Fruit fly (Drosophila melanogaster) whole organism, embryonic: ENCODE data around the gene GstD10.

Experiments
- Adf1 ChIP-seq: fragments of 200-800 bp; sonication (Bioruptor generic); IDR thresholded peaks from 2 replicates; pipeline ENCODE4 v1.3.6; 2022; ENCODE audit warnings: missing biosample characterization, missing genetic modification characterization
- Awh ChIP-seq: fragments of 200-800 bp; sonication (Bioruptor generic); IDR thresholded peaks from 2 replicates; pipeline ENCODE4, ENCODE4 v1.3.6; 2022; ENCODE audit warnings: missing biosample characterization, missing genetic modification characterization
- C15 ChIP-seq: fragments of 200-800 bp; sonication (Bioruptor generic); IDR thresholded peaks from 3 replicates; pipeline ENCODE4 v1.3.6; 2022; ENCODE audit warnings: missing biosample characterization, missing genetic modification characterization
- CG10321 ChIP-seq: fragments of 200-800 bp; sonication (Bioruptor generic); IDR thresholded peaks from 2 replicates; pipeline ENCODE4 v1.3.6; 2022; ENCODE audit warnings: missing biosample characterization, missing genetic modification characterization
- CG11093 ChIP-seq: fragments of 200-800 bp; sonication (Bioruptor generic); IDR thresholded peaks from 3 replicates; pipeline ENCODE4 v1.3.6; 2022; ENCODE audit warnings: missing biosample characterization, missing genetic modification characterization
- CG12071 ChIP-seq: fragments of 200-800 bp; sonication (Bioruptor generic); optimal IDR thresholded peaks from 3 replicates; lab custom pipeline; 2018; ENCODE audit warnings: missing biosample characterization, mild to moderate bottlenecking, missing genetic modification characterization
- CG12236 ChIP-seq: fragments of 200-800 bp; sonication (Bioruptor generic); optimal IDR thresholded peaks from 2 replicates; lab custom pipeline; 2016; ENCODE audit warnings: missing biosample characterization, missing genetic modification characterization
- CG1233 ChIP-seq: fragments of 200-800 bp; sonication (Bioruptor generic); optimal IDR thresholded peaks from 4 replicates; lab custom pipeline; 2018; ENCODE audit warnings: missing biosample characterization, mild to moderate bottlenecking, missing genetic modification characterization
- CG12391 ChIP-seq: fragments of 200-800 bp; sonication (Bioruptor generic); optimal IDR thresholded peaks from 3 replicates; lab custom pipeline; 2018; ENCODE audit warnings: missing biosample characterization, mild to moderate bottlenecking, missing genetic modification characterization, moderate library complexity
- CG12659 ChIP-seq: fragments of 200-800 bp; sonication (Bioruptor generic); optimal IDR thresholded peaks from 3 replicates; lab custom pipeline; 2017; ENCODE audit warnings: mild to moderate bottlenecking, missing biosample characterization, missing genetic modification reagents, missing genetic modification characterization
- CG15514 ChIP-seq: fragments of 200-800 bp; sonication (Bioruptor generic); optimal IDR thresholded peaks from 3 replicates; lab custom pipeline; 2017; ENCODE audit warnings: missing biosample characterization, missing genetic modification characterization, mild to moderate bottlenecking, moderate library complexity, missing genetic modification reagents
- CG15601 ChIP-seq: fragments of 200-800 bp; sonication (Bioruptor generic); optimal IDR thresholded peaks from 3 replicates; lab custom pipeline; 2019; ENCODE audit warnings: missing biosample characterization, mild to moderate bottlenecking, missing genetic modification characterization, moderate library complexity
- CG17829 ChIP-seq: fragments of 200-800 bp; optimal IDR thresholded peaks from 2 replicates; lab custom pipeline; 2019; ENCODE audit warnings: missing biosample characterization, mild to moderate bottlenecking, missing genetic modification characterization, moderate library complexity
- CG1832 ChIP-seq: fragments of 200-800 bp; sonication (Bioruptor generic); optimal IDR thresholded peaks from 2 replicates; lab custom pipeline; 2017; ENCODE audit warnings: missing biosample characterization, mild to moderate bottlenecking, missing genetic modification characterization, inconsistent platforms
- CG2712 ChIP-seq: fragments of 200-800 bp; optimal IDR thresholded peaks from 3 replicates; lab custom pipeline; 2019; ENCODE audit warnings: missing biosample characterization, mild to moderate bottlenecking, missing genetic modification characterization, moderate library complexity
- CG31388 ChIP-seq: fragments of 200-800 bp; sonication (Bioruptor generic); optimal IDR thresholded peaks from 2 replicates; lab custom pipeline; 2016; ENCODE audit warnings: missing biosample characterization, missing genetic modification characterization
- CG32532 ChIP-seq: fragments of 200-800 bp; sonication (Bioruptor generic); IDR thresholded peaks from 2 replicates; pipeline ENCODE4 v1.3.6; 2022; ENCODE audit warnings: missing biosample characterization, missing genetic modification characterization
- CG32767 ChIP-seq: fragments of 200-800 bp; sonication (Bioruptor generic); IDR thresholded peaks from 2 replicates; pipeline ENCODE4 v1.3.6; 2022; ENCODE audit warnings: missing biosample characterization, missing genetic modification characterization
- CG3995 ChIP-seq: fragments of 200-800 bp; sonication (Bioruptor generic); optimal IDR thresholded peaks from 3 replicates; lab custom pipeline; 2016; ENCODE audit warnings: missing biosample characterization, missing genetic modification characterization
- CG6175 ChIP-seq: fragments of 200-800 bp; sonication (Bioruptor generic); IDR thresholded peaks from 3 replicates; pipeline ENCODE4 v1.3.6; 2022; ENCODE audit warnings: missing biosample characterization, missing genetic modification characterization
- CG7357 ChIP-seq: fragments of 200-800 bp; sonication (Bioruptor generic); IDR thresholded peaks from 3 replicates; pipeline ENCODE4 v1.3.6; 2022; ENCODE audit warnings: missing biosample characterization, missing genetic modification characterization
- CG9932 ChIP-seq: fragments of 200-800 bp; sonication (Bioruptor generic); IDR thresholded peaks from 2 replicates; pipeline ENCODE4 v1.3.6; 2022; ENCODE audit warnings: missing biosample characterization, missing genetic modification characterization
- CTCF ChIP-seq: fragments of 200-800 bp; sonication (Bioruptor generic); optimal IDR thresholded peaks from 2 replicates; lab custom pipeline; 2017; ENCODE audit warnings: missing biosample characterization, mild to moderate bottlenecking, missing genetic modification characterization, moderate library complexity
- Deaf1 ChIP-seq: fragments of 200-800 bp; optimal IDR thresholded peaks from 3 replicates; lab custom pipeline; 2019; ENCODE audit warnings: missing biosample characterization, mild to moderate bottlenecking, missing genetic modification characterization, moderate library complexity
- Doc3 ChIP-seq: fragments of 200-800 bp; sonication (Bioruptor generic); IDR thresholded peaks from 3 replicates; pipeline ENCODE4 v1.3.6; 2022; ENCODE audit warnings: missing biosample characterization, missing genetic modification characterization; ENCODE audit not compliant: partially characterized antibody
- Hand ChIP-seq: fragments of 200-800 bp; sonication (Bioruptor generic); optimal IDR thresholded peaks from 2 replicates; lab custom pipeline; 2017; ENCODE audit warnings: mild to moderate bottlenecking, missing biosample characterization, missing genetic modification reagents, missing genetic modification characterization
- Jarid2 ChIP-seq: fragments of 200-800 bp; sonication (Bioruptor generic); optimal IDR thresholded peaks from 3 replicates; lab custom pipeline; 2017; ENCODE audit warnings: mild to moderate bottlenecking, missing biosample characterization, missing genetic modification reagents, missing genetic modification characterization
- Lim3 ChIP-seq: fragments of 200-800 bp; sonication (Bioruptor generic); IDR thresholded peaks from 2 replicates; pipeline ENCODE4 v1.3.6; 2022; ENCODE audit warnings: missing biosample characterization, missing genetic modification characterization
- Nf-YB ChIP-seq: fragments of 200-800 bp; sonication (Bioruptor generic); optimal IDR thresholded peaks from 3 replicates; lab custom pipeline; 2019; ENCODE audit warnings: missing biosample characterization, mild to moderate bottlenecking, missing genetic modification characterization, moderate library complexity
- Nf-YC ChIP-seq: fragments of 200-800 bp; optimal IDR thresholded peaks from 3 replicates; lab custom pipeline; 2019; ENCODE audit warnings: missing biosample characterization, mild to moderate bottlenecking, missing genetic modification characterization, moderate library complexity
- Optix ChIP-seq: fragments of 200-800 bp; sonication (Bioruptor generic); IDR thresholded peaks from 3 replicates; pipeline ENCODE4 v1.3.6; 2022; ENCODE audit warnings: missing biosample characterization, missing genetic modification characterization
- Rfx ChIP-seq: fragments of 200-800 bp; sonication (Bioruptor generic); IDR thresholded peaks from 2 replicates; pipeline ENCODE4 v1.3.6; 2022; ENCODE audit warnings: missing biosample characterization, missing genetic modification characterization
- bab2 ChIP-seq: fragments of 200-800 bp; sonication (Bioruptor generic); optimal IDR thresholded peaks from 2 replicates; lab custom pipeline; 2016; ENCODE audit warnings: missing biosample characterization, missing genetic modification characterization
- chn ChIP-seq: fragments of 200-800 bp; sonication (Bioruptor generic); optimal IDR thresholded peaks from 2 replicates; lab custom pipeline; 2016; ENCODE audit warnings: missing biosample characterization, missing genetic modification characterization
- ewg ChIP-seq: fragments of 200-800 bp; sonication (Bioruptor generic); optimal IDR thresholded peaks from 3 replicates; lab custom pipeline; 2017; ENCODE audit warnings: mild to moderate bottlenecking, missing biosample characterization, missing genetic modification reagents, missing genetic modification characterization
- lola ChIP-seq, 3 experiments: fragments of >200 bp in 2 of 3; fragments of 200-800 bp in 1 of 3; sonication (Bioruptor generic) in 1 of 3; optimal IDR thresholded peaks; 2 replicates each; lab custom pipeline; 2017 to 2019; ENCODE audit warnings: missing biosample characterization in 3 of 3, missing genetic modification characterization in 3 of 3, mild to moderate bottlenecking in 1 of 3, moderate library complexity in 1 of 3
- prd ChIP-seq, 3 experiments: fragments of >200 bp in 2 of 3; fragments of 200-800 bp in 1 of 3; sonication (Bioruptor generic) in 1 of 3; optimal IDR thresholded peaks in 2 of 3; IDR thresholded peaks in 1 of 3; 2 replicates in 2 of 3; 3 replicates in 1 of 3; pipeline versions ENCODE4 v1.3.6 to Lab custom; 2017 to 2022; ENCODE audit warnings: missing biosample characterization in 1 of 3, missing genetic modification characterization in 1 of 3
- ro ChIP-seq: fragments of 200-800 bp; sonication (Bioruptor generic); IDR thresholded peaks from 2 replicates; pipeline ENCODE4 v1.3.6; 2022; ENCODE audit warnings: missing biosample characterization, missing genetic modification characterization
- sd ChIP-seq: fragments of 200-800 bp; sonication (Bioruptor generic); optimal IDR thresholded peaks from 3 replicates; lab custom pipeline; 2018; ENCODE audit warnings: missing biosample characterization, mild to moderate bottlenecking, missing genetic modification characterization, moderate library complexity
- sens ChIP-seq: fragments of 200-800 bp; sonication (Bioruptor generic); peaks from one replicate; lab custom pipeline; 2016; ENCODE audit warnings: missing biosample characterization, missing genetic modification characterization
- wdn ChIP-seq: fragments of 200-800 bp; sonication (Bioruptor generic); IDR thresholded peaks from 2 replicates; pipeline ENCODE4 v1.3.6; 2022; ENCODE audit warnings: missing biosample characterization, missing genetic modification characterization
- zen2 ChIP-seq: fragments of 200-800 bp; sonication (Bioruptor generic); IDR thresholded peaks from 3 replicates; pipeline ENCODE4 v1.3.6; 2022; ENCODE audit warnings: missing biosample characterization, missing genetic modification characterization; ENCODE audit not compliant: partially characterized antibody
- zfh2 ChIP-seq: fragments of 200-800 bp; sonication (Bioruptor generic); optimal IDR thresholded peaks from 2 replicates; lab custom pipeline; 2016; ENCODE audit warnings: missing biosample characterization, missing genetic modification characterization

Gene GstD10

DNA sequence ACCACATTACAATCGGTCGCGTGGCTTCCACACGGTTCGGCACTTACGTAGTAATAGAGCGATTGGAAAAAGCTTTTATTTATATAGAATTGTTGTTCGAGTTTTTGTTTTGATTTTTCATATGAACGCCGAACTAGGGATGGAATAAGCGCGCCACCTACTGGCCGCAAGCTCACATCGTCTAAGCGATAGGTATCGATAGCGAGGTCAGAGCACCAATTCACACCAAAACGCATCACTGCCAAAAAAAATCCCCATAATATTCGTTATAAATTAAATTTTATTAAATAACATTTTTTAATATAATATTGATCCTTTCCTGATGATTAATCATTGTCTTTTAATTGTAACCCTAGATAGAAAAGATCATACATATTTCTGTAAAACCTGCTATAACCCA, 15.0 kb downstream of the GstD10 start, which contains the start of gene CG10038 (continued):
- TF ChIP-seq zen2 = peak; percentile 79; the same call in 2 of the 3 replicates
- TF ChIP-seq CG7357 (GFP tag; lab: Robert Waterston, UW) = peak; percentile 81
- TF ChIP-seq wdn (GFP tag; lab: Robert Waterston, UW) = no peak
- peak; percentile 84 for TF ChIP-seq Rfx (GFP tag; lab: Robert Waterston, UW)
- TF ChIP-seq prd (optimal IDR thresholded peaks at IDR 0.05; lab: Kevin White, UChicago) = no peak
- no peak; the same call in 2 of the 3 replicates for TF ChIP-seq prd (GFP tag; IDR thresholded peaks at IDR 0.05; lab: Robert Waterston, UW)
- peak; percentile 60 for TF ChIP-seq CG17829 (tag; lab: Kevin White, UChicago)
- peak; percentile 22 for TF ChIP-seq CG3995 (GFP tag; lab: Kevin White, UChicago)
- no peak for TF ChIP-seq CG31388
- peak; percentile 37 for TF ChIP-seq zfh2
- no peak for TF ChIP-seq CG6175
- TF ChIP-seq CG12659 (GFP tag; lab: Kevin White, UChicago) = peak; percentile 62
- TF ChIP-seq CG1233 (GFP tag; lab: Kevin White, UChicago) = no peak
- peak; percentile 61 for TF ChIP-seq CG2712 (tag; lab: Kevin White, UChicago)
- TF ChIP-seq lola (GFP tag; optimal IDR thresholded peaks at IDR 0.05; lab: Kevin White, UChicago) = no peak
- no peak for TF ChIP-seq sd (tag; lab: Kevin White, UChicago)
- TF ChIP-seq CG9932 = peak; percentile 82
- peak; percentile 25; the same call in 1 of the 2 replicates for TF ChIP-seq ro (GFP tag; lab: Robert Waterston, UW)
- peak; percentile 2 for TF ChIP-seq Nf-YB (GFP tag; lab: Kevin White, UChicago)
- peak; percentile 46 for TF ChIP-seq CG12391
- no peak for TF ChIP-seq Lim3 (GFP tag; lab: Robert Waterston, UW)
- TF ChIP-seq Awh (GFP tag; lab: Robert Waterston, UW) = no peak
- peak; percentile 36 for TF ChIP-seq chn
- peak; percentile 79 for TF ChIP-seq CG15514 (GFP tag; lab: Kevin White, UChicago)
- peak; percentile 96 for TF ChIP-seq CTCF (GFP tag; lab: Kevin White, UChicago)

DNA sequence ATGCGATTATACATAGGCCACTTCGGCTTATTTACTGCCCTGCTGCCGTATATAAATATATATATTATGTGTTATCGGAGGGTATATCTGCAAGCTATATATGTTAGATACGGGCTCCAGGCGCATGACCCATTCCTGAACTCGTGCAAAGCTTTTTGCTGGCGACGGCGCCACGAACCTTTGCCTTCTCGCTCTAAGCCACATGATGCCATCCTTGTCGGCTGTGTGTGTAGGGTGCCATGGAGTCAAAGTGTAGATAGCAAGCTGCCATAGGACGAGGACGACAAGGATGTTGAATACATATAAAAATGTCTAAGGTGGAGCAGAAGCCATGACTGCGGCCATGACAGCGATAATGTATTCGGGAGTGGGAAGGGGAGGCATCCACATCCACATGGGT, 17.9 kb downstream of the GstD10 start:
- TF ChIP-seq Optix (GFP tag; lab: Robert Waterston, UW) = no peak
- peak; percentile 27 for TF ChIP-seq sens (GFP tag; lab: Kevin White, UChicago)
- TF ChIP-seq CG11093 (GFP tag; lab: Robert Waterston, UW) = no peak
- TF ChIP-seq CG32532 (GFP tag; lab: Robert Waterston, UW) = 0 out of 2 replicates have a peak, but pooled peaks have one; percentile 9
- TF ChIP-seq CG12236 (GFP tag; lab: Kevin White, UChicago) = no peak
- TF ChIP-seq CG1832 (GFP tag; lab: Kevin White, UChicago) = peak; percentile 37
- no peak for TF ChIP-seq Jarid2
- TF ChIP-seq bab2 (GFP tag; lab: Kevin White, UChicago) = no peak
- 0 out of 2 replicates have a peak, but pooled peaks have one; percentile 8 for TF ChIP-seq Adf1 (GFP tag; lab: Robert Waterston, UW)
- peak; percentile 29; the same call in 1 of the 2 replicates for TF ChIP-seq CG32767 (GFP tag; lab: Robert Waterston, UW)
- peak; percentile 78 for TF ChIP-seq Nf-YB (GFP tag; lab: Kevin White, UChicago)
- TF ChIP-seq Hand (GFP tag; lab: Kevin White, UChicago) = no peak
- TF ChIP-seq C15 = no peak
- peak; percentile 84 for TF ChIP-seq Deaf1 (tag; lab: Kevin White, UChicago)
- peak; percentile 20 for TF ChIP-seq CG12071
- no peak for TF ChIP-seq CG15601 (tag; lab: Kevin White, UChicago)
- TF ChIP-seq ewg = peak; percentile 74
- peak; percentile 91 for TF ChIP-seq Nf-YC
- TF ChIP-seq CG10321 (GFP tag; lab: Robert Waterston, UW) = peak; percentile 73
- no peak for TF ChIP-seq Doc3 (GFP tag; lab: Robert Waterston, UW)
